Worm (Caenorhabditis elegans) whole organism, L3 larva: ENCODE results near the gene tpk-1.
A peak's percentile ranks its signal among the peaks of the same experiment; 100 is the strongest.

Experiments used
- R02D3.7 ChIP-seq: fragments of 150-350 bp; optimal IDR thresholded peaks from 2 replicates; lab custom pipeline; 2014; ENCODE audit warnings: missing biosample characterization, missing genetic modification characterization
- ZK546.5 ChIP-seq: sonication (generic microtip); optimal IDR thresholded peaks from 2 replicates; lab custom pipeline; 2017; ENCODE audit warnings: missing biosample characterization, missing genetic modification characterization
- aly-2 ChIP-seq: fragments of 150-350 bp; optimal IDR thresholded peaks from 2 replicates; lab custom pipeline; 2014; ENCODE audit warnings: missing biosample characterization, missing genetic modification characterization
- ama-1 ChIP-seq: fragments of 150-350 bp; optimal IDR thresholded peaks from 2 replicates; lab custom pipeline; 2018
- ceh-16 ChIP-seq: sonication (generic microtip); optimal IDR thresholded peaks from 2 replicates; lab custom pipeline; 2017; ENCODE audit warnings: missing biosample characterization, missing genetic modification characterization
- ceh-28 ChIP-seq: fragments of 150-350 bp; optimal IDR thresholded peaks from 2 replicates; lab custom pipeline; 2014; ENCODE audit warnings: missing biosample characterization, missing genetic modification reagents, missing genetic modification characterization
- ceh-82 ChIP-seq: fragments of 150-350 bp; optimal IDR thresholded peaks from 2 replicates; lab custom pipeline; 2014; ENCODE audit warnings: missing biosample characterization, missing genetic modification characterization
- daf-12 ChIP-seq: fragments of 150-350 bp; optimal IDR thresholded peaks from 2 replicates; lab custom pipeline; 2014; ENCODE audit warnings: missing biosample characterization, missing genetic modification reagents, missing genetic modification characterization
- egl-5 ChIP-seq: fragments of 150-350 bp; optimal IDR thresholded peaks from 2 replicates; lab custom pipeline; 2017; ENCODE audit warnings: missing biosample characterization, missing genetic modification reagents, missing genetic modification characterization, inconsistent platforms
- elt-1 ChIP-seq: fragments of 150-350 bp; optimal IDR thresholded peaks from 2 replicates; lab custom pipeline; 2014; ENCODE audit warnings: missing biosample characterization, missing genetic modification characterization
- elt-2 ChIP-seq: sonication (generic microtip); optimal IDR thresholded peaks from 2 replicates; lab custom pipeline; 2016; ENCODE audit warnings: missing genetic modification reagents, mild to moderate bottlenecking, missing genetic modification characterization, missing compliant biosample characterization
- elt-3 ChIP-seq, 3 experiments: fragments of 150-350 bp in 1 of 3; sonication (generic microtip) in 2 of 3; optimal IDR thresholded peaks; 2 replicates in 2 of 3; 4 replicates in 1 of 3; lab custom pipeline; 2014 to 2017; ENCODE audit warnings: missing biosample characterization in 3 of 3, missing genetic modification characterization in 3 of 3
- eor-1 ChIP-seq, 2 experiments: fragments of 150-350 bp; optimal IDR thresholded peaks; 2 replicates each; lab custom pipeline; 2014 to 2018; ENCODE audit warnings: missing biosample characterization in 2 of 2, missing genetic modification characterization in 2 of 2
- fkh-10 ChIP-seq: sonication (generic microtip); optimal IDR thresholded peaks from 2 replicates; lab custom pipeline; 2017; ENCODE audit warnings: missing biosample characterization, missing genetic modification reagents, missing genetic modification characterization
- fkh-2 ChIP-seq: fragments of 150-350 bp; optimal IDR thresholded peaks from 2 replicates; lab custom pipeline; 2014; ENCODE audit warnings: missing biosample characterization, missing genetic modification reagents, missing genetic modification characterization
- fos-1 ChIP-seq: fragments of 150-350 bp; optimal IDR thresholded peaks from 2 replicates; lab custom pipeline; 2014; ENCODE audit warnings: missing biosample characterization, missing genetic modification characterization
- hmg-11 ChIP-seq: sonication (generic microtip); optimal IDR thresholded peaks from 2 replicates; lab custom pipeline; 2016; ENCODE audit warnings: missing genetic modification characterization, missing compliant biosample characterization
- jun-1 ChIP-seq: fragments of 150-350 bp; optimal IDR thresholded peaks from 2 replicates; lab custom pipeline; 2014; ENCODE audit warnings: missing biosample characterization, missing genetic modification reagents, missing genetic modification characterization
- lin-15B ChIP-seq: fragments of 150-350 bp; optimal IDR thresholded peaks from 2 replicates; lab custom pipeline; 2014; ENCODE audit warnings: missing biosample characterization, missing genetic modification characterization
- lin-39 ChIP-seq: fragments of 150-350 bp; optimal IDR thresholded peaks from 2 replicates; lab custom pipeline; 2018; ENCODE audit warnings: missing biosample characterization, missing genetic modification reagents, missing genetic modification characterization
- lsy-12 ChIP-seq: sonication (generic microtip); optimal IDR thresholded peaks from 2 replicates; lab custom pipeline; 2016; ENCODE audit warnings: mild to moderate bottlenecking, missing genetic modification characterization, missing compliant biosample characterization
- mdl-1 ChIP-seq: fragments of 150-350 bp; optimal IDR thresholded peaks from 2 replicates; lab custom pipeline; 2014; ENCODE audit warnings: missing biosample characterization, missing genetic modification characterization
- mml-1 ChIP-seq: fragments of 150-350 bp; sonication (generic microtip); optimal IDR thresholded peaks from 3 replicates; lab custom pipeline; 2014; ENCODE audit warnings: missing biosample characterization, missing genetic modification characterization
- nfya-1 ChIP-seq: sonication (generic microtip); optimal IDR thresholded peaks from 2 replicates; lab custom pipeline; 2017; ENCODE audit warnings: missing genetic modification characterization, mild to moderate bottlenecking, missing compliant biosample characterization, antibody characterized with exemption, moderate library complexity; ENCODE audit not compliant: insufficient read depth
- nhr-11 ChIP-seq: fragments of 150-350 bp; optimal IDR thresholded peaks from 2 replicates; lab custom pipeline; 2014; ENCODE audit warnings: missing biosample characterization, missing genetic modification characterization
- nhr-23 ChIP-seq: fragments of 150-350 bp; optimal IDR thresholded peaks from 2 replicates; lab custom pipeline; 2014; ENCODE audit warnings: missing biosample characterization, missing genetic modification reagents, missing genetic modification characterization
- nhr-237 ChIP-seq: fragments of 150-350 bp; optimal IDR thresholded peaks from 2 replicates; lab custom pipeline; 2014; ENCODE audit warnings: missing biosample characterization, missing genetic modification characterization
- nhr-25 ChIP-seq: sonication (generic microtip); optimal IDR thresholded peaks from 2 replicates; lab custom pipeline; 2017; ENCODE audit warnings: missing biosample characterization, missing genetic modification characterization
- nhr-43 ChIP-seq: sonication (generic microtip); optimal IDR thresholded peaks from 2 replicates; lab custom pipeline; 2016; ENCODE audit warnings: mild to moderate bottlenecking, missing genetic modification characterization, missing compliant biosample characterization; ENCODE audit not compliant: poor library complexity, severe bottlenecking
- nhr-67 ChIP-seq: fragments of 150-350 bp; optimal IDR thresholded peaks from 2 replicates; lab custom pipeline; 2014; ENCODE audit warnings: missing biosample characterization, missing genetic modification characterization
- nhr-76 ChIP-seq: fragments of 150-350 bp; sonication (generic microtip); optimal IDR thresholded peaks from 5 replicates; lab custom pipeline; 2014; ENCODE audit warnings: missing biosample characterization, missing genetic modification characterization
- nhr-77 ChIP-seq: fragments of 150-350 bp; optimal IDR thresholded peaks from 2 replicates; lab custom pipeline; 2014; ENCODE audit warnings: missing biosample characterization, missing genetic modification characterization
- pha-4 ChIP-seq: fragments of 150-350 bp; optimal IDR thresholded peaks from 2 replicates; lab custom pipeline; 2014; ENCODE audit warnings: missing biosample characterization, missing genetic modification reagents, missing genetic modification characterization
- pqm-1 ChIP-seq: fragments of 150-350 bp; optimal IDR thresholded peaks from 2 replicates; lab custom pipeline; 2017; ENCODE audit warnings: missing biosample characterization, missing genetic modification characterization, inconsistent platforms
- sea-2 ChIP-seq: fragments of 150-350 bp; sonication (generic microtip); optimal IDR thresholded peaks from 4 replicates; lab custom pipeline; 2014; ENCODE audit warnings: missing biosample characterization, missing genetic modification reagents, missing genetic modification characterization
- skn-1 ChIP-seq: fragments of 150-350 bp; optimal IDR thresholded peaks from 2 replicates; lab custom pipeline; 2014; ENCODE audit warnings: missing biosample characterization, missing genetic modification characterization
- snpc-4 ChIP-seq: fragments of 150-350 bp; optimal IDR thresholded peaks from 2 replicates; lab custom pipeline; 2014; ENCODE audit warnings: missing biosample characterization, missing genetic modification characterization
- tbx-2 ChIP-seq: sonication (generic microtip); optimal IDR thresholded peaks from 2 replicates; lab custom pipeline; 2016; ENCODE audit warnings: mild to moderate bottlenecking, missing genetic modification characterization, missing compliant biosample characterization
- unc-39 ChIP-seq: sonication (generic microtip); optimal IDR thresholded peaks from 4 replicates; lab custom pipeline; 2017; ENCODE audit warnings: missing biosample characterization, missing genetic modification characterization
- unc-62 ChIP-seq: fragments of 150-350 bp; sonication (generic microtip); optimal IDR thresholded peaks from 4 replicates; lab custom pipeline; 2014; ENCODE audit warnings: missing biosample characterization, missing genetic modification reagents, missing genetic modification characterization
- zag-1 ChIP-seq: fragments of 150-350 bp; optimal IDR thresholded peaks from 2 replicates; lab custom pipeline; 2014; ENCODE audit warnings: missing biosample characterization, missing genetic modification characterization
- ztf-11 ChIP-seq: fragments of 150-350 bp; optimal IDR thresholded peaks from 2 replicates; lab custom pipeline; 2014; ENCODE audit warnings: missing biosample characterization, missing genetic modification characterization
- ztf-4 ChIP-seq: fragments of 150-350 bp; optimal IDR thresholded peaks from 2 replicates; lab custom pipeline; 2014; ENCODE audit warnings: missing biosample characterization, missing genetic modification characterization

tpk-1 gene

ce11 chrIII:8904044-8904443 lies 7.9 kb upstream of the tpk-1 start, which contains the start of gene lin-9:
Gene lin-9, minus strand, starts transcription at chrIII:8904131.
- no peak for TF ChIP-seq nhr-67
- TF ChIP-seq mdl-1 (tag; lab: Kevin White, UChicago), result peak; percentile 59
- TF ChIP-seq lin-39, result peak; percentile 98
- TF ChIP-seq egl-5 (tag; lab: Kevin White, UChicago), result peak; percentile 94
- TF ChIP-seq daf-12, result no peak
- TF ChIP-seq ceh-16 (tag; lab: Kevin White, UChicago), result no peak
- peak; percentile 43 for TF ChIP-seq ZK546.5 (tag; lab: Kevin White, UChicago)
- peak; percentile 97 for TF ChIP-seq jun-1 (tag; lab: Kevin White, UChicago)
- peak; percentile 68 for TF ChIP-seq sea-2
- peak; percentile 32 for TF ChIP-seq nhr-77 (tag; lab: Kevin White, UChicago)
- peak; percentile 92 for TF ChIP-seq nhr-43 (tag; lab: Kevin White, UChicago)
- no peak for TF ChIP-seq nhr-76 (tag; lab: Kevin White, UChicago)
- TF ChIP-seq skn-1 (tag; lab: Kevin White, UChicago), result peak; percentile 72
- peak; percentile 32 for TF ChIP-seq nhr-11 (tag; lab: Kevin White, UChicago)
- no peak for TF ChIP-seq eor-1 (tag; optimal IDR thresholded peaks at IDR 0.05; lab: Kevin White, UChicago)
- TF ChIP-seq elt-3 (tag; optimal IDR thresholded peaks at IDR 0.05; lab: Kevin White, UChicago), result no peak
- peak; percentile 44 for TF ChIP-seq unc-62
- TF ChIP-seq fkh-2 (tag; lab: Kevin White, UChicago), result peak; percentile 91
- TF ChIP-seq zag-1 (tag; lab: Kevin White, UChicago), result no peak
- TF ChIP-seq fkh-10 (GFP tag; lab: Kevin White, UChicago), result peak; percentile 85
- peak; percentile 96 for TF ChIP-seq nhr-25
- TF ChIP-seq ceh-82 (tag; lab: Kevin White, UChicago), result peak; percentile 71
- peak; percentile 94 for TF ChIP-seq tbx-2
- peak; percentile 91 for TF ChIP-seq ceh-28
- TF ChIP-seq aly-2, result peak; percentile 60
- TF ChIP-seq hmg-11 (tag; lab: Kevin White, UChicago), result peak; percentile 96
- peak; percentile 30 for TF ChIP-seq fos-1 (tag; lab: Kevin White, UChicago)
- peak; percentile 85 for TF ChIP-seq snpc-4
- peak; percentile 98 for TF ChIP-seq pha-4 (tag; lab: Kevin White, UChicago)
- TF ChIP-seq elt-2 (tag; lab: Kevin White, UChicago), result peak; percentile 78
- TF ChIP-seq nhr-23 (tag; lab: Kevin White, UChicago), result peak; percentile 97
- no peak for TF ChIP-seq ztf-11 (tag; lab: Kevin White, UChicago)
- no peak for TF ChIP-seq mml-1 (tag; lab: Kevin White, UChicago)
- TF ChIP-seq elt-1 (tag; lab: Kevin White, UChicago), result peak; percentile 53
- peak; percentile 35 for TF ChIP-seq pqm-1 (tag; lab: Kevin White, UChicago)
- TF ChIP-seq ama-1 (lab: Kevin White, UChicago), result peak; percentile 83
- TF ChIP-seq ztf-4 (tag; lab: Kevin White, UChicago), result peak; percentile 48
- peak; percentile 100 for TF ChIP-seq nfya-1 (tag; lab: Kevin White, UChicago)
- peak; percentile 99 for TF ChIP-seq lin-15B
- TF ChIP-seq lsy-12, result peak; percentile 98
- peak; percentile 86 for TF ChIP-seq R02D3.7 (tag; lab: Kevin White, UChicago)

- TF ChIP-seq ztf-11 (tag; lab: Kevin White, UChicago), result no peak
- TF ChIP-seq skn-1 (tag; lab: Kevin White, UChicago), result no peak
- TF ChIP-seq nhr-77 (tag; lab: Kevin White, UChicago), result no peak
- peak; percentile 79 for TF ChIP-seq lin-15B
- TF ChIP-seq nhr-237 (tag; lab: Kevin White, UChicago), result no peak
- no peak for TF ChIP-seq lsy-12
- peak; percentile 85 for TF ChIP-seq pha-4 (tag; lab: Kevin White, UChicago)
- TF ChIP-seq snpc-4, result no peak
- TF ChIP-seq unc-39, result no peak
- no peak for TF ChIP-seq fkh-2 (tag; lab: Kevin White, UChicago)
- TF ChIP-seq ceh-28, result peak; percentile 49
- TF ChIP-seq sea-2, result peak; percentile 44
- peak; percentile 79 for TF ChIP-seq nfya-1 (tag; lab: Kevin White, UChicago)
- no peak for TF ChIP-seq mml-1 (tag; lab: Kevin White, UChicago)
- TF ChIP-seq mdl-1 (tag; lab: Kevin White, UChicago), result peak; percentile 11
- peak; percentile 33 for TF ChIP-seq elt-2 (tag; lab: Kevin White, UChicago)
- TF ChIP-seq lin-39, result peak; percentile 80
- peak; percentile 54 for TF ChIP-seq fkh-10 (GFP tag; lab: Kevin White, UChicago)
- TF ChIP-seq hmg-11 (tag; lab: Kevin White, UChicago), result peak; percentile 50
- peak; percentile 19 for TF ChIP-seq nhr-25
- no peak for TF ChIP-seq unc-62
These were observed 6.9 kb upstream of the tpk-1 start, which contains the start of gene unc-32 for ce11 chrIII:8904914-8905665. Gene unc-32, plus strand, starts transcription at chrIII:8905615.
